Fruit fly (Drosophila melanogaster) whole organism, embryonic: Measurements from ENCODE around the gene mxc.

ENCODE experiments used
- Atf6 ChIP-seq: fragments of 200-800 bp; sonication (Bioruptor generic); IDR thresholded peaks from 2 replicates; pipeline ENCODE4 v1.3.6; 2022; ENCODE audit warnings: missing biosample characterization, missing genetic modification characterization
- Bteb2 ChIP-seq: fragments of 200-800 bp; sonication (Bioruptor generic); optimal IDR thresholded peaks from 2 replicates; lab custom pipeline; 2016; ENCODE audit warnings: missing biosample characterization, missing genetic modification characterization
- CG10274 ChIP-seq: fragments of 200-800 bp; sonication (Bioruptor generic); optimal IDR thresholded peaks from 3 replicates; lab custom pipeline; 2017; ENCODE audit warnings: missing biosample characterization, mild to moderate bottlenecking, missing genetic modification characterization
- CG10959 ChIP-seq: fragments of 200-800 bp; sonication (Bioruptor generic); IDR thresholded peaks from 2 replicates; pipeline ENCODE4 v1.3.6; 2022; ENCODE audit warnings: missing biosample characterization, missing genetic modification characterization
- CG12219 ChIP-seq: fragments of 200-800 bp; sonication (Bioruptor generic); optimal IDR thresholded peaks from 3 replicates; lab custom pipeline; 2018; ENCODE audit warnings: missing biosample characterization, mild to moderate bottlenecking, missing genetic modification characterization
- CG12744 ChIP-seq: fragments of 200-800 bp; sonication (Bioruptor generic); optimal IDR thresholded peaks from 2 replicates; lab custom pipeline; 2016; ENCODE audit warnings: missing biosample characterization, missing genetic modification characterization
- CG14441 ChIP-seq: fragments of 200-800 bp; sonication (Bioruptor generic); IDR thresholded peaks from 2 replicates; pipeline ENCODE4 v1.3.6; 2022; ENCODE audit warnings: missing biosample characterization, missing genetic modification characterization
- CG16813 ChIP-seq: fragments of 200-800 bp; sonication (Bioruptor generic); IDR thresholded peaks from 3 replicates; pipeline ENCODE4 v1.3.6; 2022; ENCODE audit warnings: missing biosample characterization, missing genetic modification characterization; ENCODE audit not compliant: partially characterized antibody
- CG2120 ChIP-seq: fragments of 200-800 bp; sonication (Bioruptor generic); optimal IDR thresholded peaks from 3 replicates; lab custom pipeline; 2016; ENCODE audit warnings: missing biosample characterization, missing genetic modification characterization
- CG2129 ChIP-seq: fragments of 200-800 bp; sonication (Bioruptor generic); IDR thresholded peaks from 2 replicates; pipeline ENCODE4 v1.3.6; 2022; ENCODE audit warnings: missing biosample characterization, missing genetic modification characterization; ENCODE audit not compliant: partially characterized antibody
- CG3281 ChIP-seq: fragments of 200-800 bp; sonication (Bioruptor generic); optimal IDR thresholded peaks from 3 replicates; lab custom pipeline; 2017; ENCODE audit warnings: missing biosample characterization, mild to moderate bottlenecking, missing genetic modification characterization
- CG34376 ChIP-seq: fragments of 200-800 bp; sonication (Bioruptor generic); optimal IDR thresholded peaks from 2 replicates; lab custom pipeline; 2018; ENCODE audit warnings: missing biosample characterization, mild to moderate bottlenecking, missing genetic modification characterization
- CG42726 ChIP-seq: fragments of 200-800 bp; sonication (Bioruptor generic); IDR thresholded peaks from 2 replicates; pipeline ENCODE4 v1.3.6; 2022; ENCODE audit warnings: missing biosample characterization, missing genetic modification characterization; ENCODE audit not compliant: partially characterized antibody
- CG4404 ChIP-seq: fragments of 200-800 bp; sonication (Bioruptor generic); IDR thresholded peaks from 2 replicates; pipeline ENCODE4 v1.3.6; 2022; ENCODE audit warnings: missing biosample characterization, missing genetic modification characterization
- CG4617 ChIP-seq: fragments of 200-800 bp; sonication (Bioruptor generic); optimal IDR thresholded peaks from 3 replicates; lab custom pipeline; 2016; ENCODE audit warnings: missing biosample characterization, missing genetic modification characterization, borderline replicate concordance
- CG5953 ChIP-seq: fragments of 200-800 bp; sonication (Bioruptor generic); IDR thresholded peaks from 2 replicates; pipeline ENCODE4 v1.3.6; 2022; ENCODE audit warnings: missing biosample characterization, missing genetic modification characterization
- CG7372 ChIP-seq: fragments of 200-800 bp; sonication (Bioruptor generic); IDR thresholded peaks from 2 replicates; pipeline ENCODE4 v1.3.6; 2022; ENCODE audit warnings: missing biosample characterization, missing genetic modification characterization
- Chrac-16 ChIP-seq: fragments of 200-800 bp; sonication (Bioruptor generic); optimal IDR thresholded peaks from 3 replicates; lab custom pipeline; 2016; ENCODE audit warnings: missing biosample characterization, missing genetic modification characterization
- Dbx ChIP-seq: fragments of 200-800 bp; sonication (Bioruptor generic); IDR thresholded peaks from 3 replicates; pipeline ENCODE4 v1.3.6; 2022; ENCODE audit warnings: missing biosample characterization, missing genetic modification characterization
- Deaf1 ChIP-seq: fragments of 200-800 bp; optimal IDR thresholded peaks from 3 replicates; lab custom pipeline; 2019; ENCODE audit warnings: missing biosample characterization, mild to moderate bottlenecking, missing genetic modification characterization, moderate library complexity
- Dek ChIP-seq: fragments of 200-800 bp; sonication (Bioruptor generic); optimal IDR thresholded peaks from 3 replicates; lab custom pipeline; 2019; ENCODE audit warnings: missing biosample characterization, mild to moderate bottlenecking, missing genetic modification characterization, moderate library complexity
- ERR ChIP-seq: fragments of 200-800 bp; sonication (Bioruptor generic); optimal IDR thresholded peaks from 2 replicates; lab custom pipeline; 2016; ENCODE audit warnings: missing biosample characterization, missing genetic modification characterization
- H15 ChIP-seq: fragments of 200-800 bp; sonication (Bioruptor generic); IDR thresholded peaks from 3 replicates; pipeline ENCODE4 v1.3.6; 2022; ENCODE audit warnings: missing biosample characterization, missing genetic modification characterization
- HLH4C ChIP-seq: fragments of 200-800 bp; sonication (Bioruptor generic); IDR thresholded peaks from 3 replicates; pipeline ENCODE4 v1.3.6; 2022; ENCODE audit warnings: missing biosample characterization, missing genetic modification characterization; ENCODE audit not compliant: partially characterized antibody
- HmgD ChIP-seq: fragments of 200-800 bp; sonication (Bioruptor generic); optimal IDR thresholded peaks from 3 replicates; lab custom pipeline; 2016; ENCODE audit warnings: missing biosample characterization, missing genetic modification characterization
- Lhr ChIP-seq: fragments of 200-800 bp; sonication (Bioruptor generic); optimal IDR thresholded peaks from 3 replicates; lab custom pipeline; 2017; ENCODE audit warnings: mild to moderate bottlenecking, missing biosample characterization, missing genetic modification reagents, missing genetic modification characterization
- Max ChIP-seq: fragments of 200-800 bp; sonication (Bioruptor generic); optimal IDR thresholded peaks from 2 replicates; lab custom pipeline; 2016; ENCODE audit warnings: missing biosample characterization, mild to moderate bottlenecking, missing genetic modification characterization
- Med ChIP-seq: fragments of 200-800 bp; sonication (Bioruptor generic); peaks from one replicate; lab custom pipeline; 2016; ENCODE audit warnings: missing biosample characterization, missing genetic modification characterization, mild to moderate bottlenecking, inconsistent platforms, moderate library complexity
- NC2β ChIP-seq: fragments of 200-800 bp; sonication (Bioruptor generic); optimal IDR thresholded peaks from 2 replicates; lab custom pipeline; 2016; ENCODE audit warnings: missing biosample characterization, missing genetic modification characterization
- NFAT ChIP-seq: fragments of 200-800 bp; sonication (Bioruptor generic); IDR thresholded peaks from 2 replicates; pipeline ENCODE4 v1.3.6; 2022; ENCODE audit warnings: missing biosample characterization, missing genetic modification characterization
- Nf-YA ChIP-seq: fragments of 200-800 bp; sonication (Bioruptor generic); IDR thresholded peaks from 2 replicates; pipeline ENCODE4 v1.3.6; 2022; ENCODE audit warnings: missing biosample characterization, missing genetic modification characterization
- Side ChIP-seq: fragments of 200-800 bp; sonication (Bioruptor generic); optimal IDR thresholded peaks from 2 replicates; lab custom pipeline; 2016; ENCODE audit warnings: missing biosample characterization, missing genetic modification characterization
- TFAM ChIP-seq: fragments of 200-800 bp; sonication (Bioruptor generic); optimal IDR thresholded peaks from 2 replicates; lab custom pipeline; 2017; ENCODE audit warnings: missing biosample characterization, missing genetic modification characterization, inconsistent platforms
- Trl ChIP-seq, 3 experiments: fragments of >200 bp in 2 of 3; fragments of 200-800 bp in 1 of 3; sonication (Bioruptor generic) in 1 of 3; optimal IDR thresholded peaks; 2 replicates in 1 of 3; 3 replicates in 2 of 3; lab custom pipeline; 2016 to 2017; ENCODE audit warnings: missing biosample characterization in 1 of 3, missing genetic modification characterization in 1 of 3
- Vsx1 ChIP-seq: fragments of 200-800 bp; sonication (Bioruptor generic); optimal IDR thresholded peaks from 2 replicates; lab custom pipeline; 2017; ENCODE audit warnings: missing biosample characterization, mild to moderate bottlenecking, missing genetic modification characterization, missing genetic modification reagents
- abd-A ChIP-seq: fragments of 200-800 bp; sonication (Bioruptor generic); optimal IDR thresholded peaks from 3 replicates; lab custom pipeline; 2019; ENCODE audit warnings: missing biosample characterization, mild to moderate bottlenecking, missing genetic modification characterization, moderate library complexity
- chn ChIP-seq: fragments of 200-800 bp; sonication (Bioruptor generic); optimal IDR thresholded peaks from 2 replicates; lab custom pipeline; 2016; ENCODE audit warnings: missing biosample characterization, missing genetic modification characterization
- corto ChIP-seq: fragments of 200-800 bp; sonication (Bioruptor generic); optimal IDR thresholded peaks from 2 replicates; lab custom pipeline; 2016; ENCODE audit warnings: missing biosample characterization, mild to moderate bottlenecking, missing genetic modification characterization, moderate library complexity
- dpn ChIP-seq, 2 experiments: fragments of 200-800 bp; sonication (Bioruptor generic); optimal IDR thresholded peaks; 3 replicates each; lab custom pipeline; 2016; ENCODE audit warnings: missing biosample characterization in 2 of 2, missing genetic modification characterization in 2 of 2
- fd3F ChIP-seq: fragments of 200-800 bp; sonication (Bioruptor generic); optimal IDR thresholded peaks from 2 replicates; lab custom pipeline; 2018; ENCODE audit warnings: missing biosample characterization, mild to moderate bottlenecking, missing genetic modification characterization, moderate library complexity
- gce ChIP-seq: fragments of 200-800 bp; sonication (Bioruptor generic); IDR thresholded peaks from 3 replicates; pipeline ENCODE4 v1.3.6; 2022; ENCODE audit warnings: missing biosample characterization, missing genetic modification characterization
- gro ChIP-seq: fragments of 200-800 bp; sonication (Bioruptor generic); optimal IDR thresholded peaks from 2 replicates; lab custom pipeline; 2016; ENCODE audit warnings: missing biosample characterization, missing genetic modification characterization
- jing ChIP-seq: fragments of 200-800 bp; sonication (Bioruptor generic); optimal IDR thresholded peaks from 2 replicates; lab custom pipeline; 2018; ENCODE audit warnings: missing biosample characterization, mild to moderate bottlenecking, missing genetic modification characterization
- lov ChIP-seq, 2 experiments: fragments of 200-800 bp in 1 of 2; fragments of >200 bp in 1 of 2; sonication (Bioruptor generic) in 1 of 2; IDR thresholded peaks in 1 of 2; optimal IDR thresholded peaks in 1 of 2; 2 replicates in 1 of 2; 3 replicates in 1 of 2; pipeline versions ENCODE4 v1.3.6 to Lab custom; 2017 to 2022; ENCODE audit warnings: missing biosample characterization in 1 of 2, missing genetic modification characterization in 1 of 2
- run ChIP-seq: fragments of 200-800 bp; sonication (Bioruptor generic); optimal IDR thresholded peaks from 3 replicates; lab custom pipeline; 2018; ENCODE audit warnings: missing biosample characterization, mild to moderate bottlenecking, missing genetic modification characterization
- sd ChIP-seq: fragments of 200-800 bp; sonication (Bioruptor generic); optimal IDR thresholded peaks from 3 replicates; lab custom pipeline; 2018; ENCODE audit warnings: missing biosample characterization, mild to moderate bottlenecking, missing genetic modification characterization, moderate library complexity
- sens-2 ChIP-seq: fragments of 200-800 bp; sonication (Bioruptor generic); IDR thresholded peaks from 2 replicates; pipeline ENCODE4 v1.3.6; 2022; ENCODE audit warnings: missing biosample characterization, missing genetic modification characterization
- sqz ChIP-seq: fragments of 200-800 bp; sonication (Bioruptor generic); optimal IDR thresholded peaks from 3 replicates; lab custom pipeline; 2018; ENCODE audit warnings: missing biosample characterization, mild to moderate bottlenecking, missing genetic modification characterization
- vfl ChIP-seq: fragments of 200-800 bp; sonication (Bioruptor generic); optimal IDR thresholded peaks from 2 replicates; lab custom pipeline; 2016; ENCODE audit warnings: missing biosample characterization, missing genetic modification characterization
- wek ChIP-seq: fragments of 200-800 bp; sonication (Bioruptor generic); optimal IDR thresholded peaks from 3 replicates; lab custom pipeline; 2018; ENCODE audit warnings: missing biosample characterization, mild to moderate bottlenecking, missing genetic modification characterization, moderate library complexity

The mxc gene

DNA sequence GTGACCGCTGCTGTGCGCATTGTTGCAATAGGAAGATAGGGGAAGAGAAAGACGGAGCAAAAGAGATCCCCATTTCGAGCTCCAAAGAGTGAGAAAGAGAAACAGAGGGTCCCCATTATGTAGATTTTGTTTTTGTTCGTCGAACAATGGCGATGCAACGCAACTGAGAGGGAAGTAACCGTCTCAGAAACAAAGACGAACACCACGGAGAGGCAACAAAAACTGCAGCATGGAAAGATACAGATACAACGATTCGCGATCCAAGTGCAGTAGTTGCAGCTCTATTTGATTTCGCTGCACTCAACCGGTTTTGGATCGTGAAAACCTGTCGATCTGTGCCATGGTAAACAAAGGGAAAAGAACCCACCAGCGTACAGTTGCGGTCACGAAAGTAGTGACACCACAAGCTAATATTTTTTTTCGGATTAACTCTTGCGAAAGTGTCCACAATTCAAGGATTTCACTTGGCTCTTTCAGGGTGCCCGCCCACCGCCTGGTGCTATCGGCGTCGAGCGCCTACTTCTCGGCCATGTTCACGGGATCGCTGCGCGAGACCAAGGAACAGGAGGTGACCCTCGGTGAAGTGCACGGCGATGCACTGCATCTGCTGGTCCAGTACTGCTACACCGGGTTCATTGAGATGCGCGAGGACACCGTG lies 8.9 kb upstream of the mxc start (continued):
- TF ChIP-seq H15 (no peak), fd3F (GFP tag; lab: Kevin White, UChicago) (no peak), NC2β (GFP tag; lab: Kevin White, UChicago) (no peak), jing (GFP tag; lab: Kevin White, UChicago) (no peak), sd (tag; lab: Kevin White, UChicago) (no peak), chn (no peak), Bteb2 (GFP tag; lab: Kevin White, UChicago) (no peak), abd-A (tag; lab: Kevin White, UChicago) (no peak), lov (optimal IDR thresholded peaks at IDR 0.05; lab: Kevin White, UChicago) (no peak), lov (GFP tag; IDR thresholded peaks at IDR 0.05; lab: Robert Waterston, UW) (no peak), Trl (optimal IDR thresholded peaks at IDR 0.05; lab: Kevin White, UChicago) (peak in 1 of 2 experiments; percentile 29), Trl (GFP tag; optimal IDR thresholded peaks at IDR 0.05; lab: Kevin White, UChicago) (no peak), Chrac-16 (no peak), CG12219 (no peak), CG2129 (GFP tag; lab: Robert Waterston, UW) (no peak), sens-2 (GFP tag; lab: Robert Waterston, UW) (no peak), gce (GFP tag; lab: Robert Waterston, UW) (no peak), Nf-YA (GFP tag; lab: Robert Waterston, UW) (no peak), HLH4C (GFP tag; lab: Robert Waterston, UW) (no peak), run (tag; lab: Kevin White, UChicago) (no peak), CG10274 (GFP tag; lab: Kevin White, UChicago) (no peak), CG2120 (GFP tag; lab: Kevin White, UChicago) (no peak), CG4404 (GFP tag; lab: Robert Waterston, UW) (no peak), CG42726 (GFP tag; lab: Robert Waterston, UW) (no peak), CG3281 (GFP tag; lab: Kevin White, UChicago) (no peak), ERR (GFP tag; lab: Kevin White, UChicago) (no peak), Med (GFP tag; lab: Kevin White, UChicago) (peak; percentile 70), Dek (tag; lab: Kevin White, UChicago) (no peak), NFAT (GFP tag; lab: Robert Waterston, UW) (no peak), vfl (GFP tag; lab: Kevin White, UChicago) (no peak), Side (no peak), gro (no peak), CG7372 (GFP tag; lab: Robert Waterston, UW) (no peak), dpn (GFP tag; optimal IDR thresholded peaks at IDR 0.05; lab: Kevin White, UChicago) (no peak), CG12744 (GFP tag; lab: Kevin White, UChicago) (no peak), CG4617 (GFP tag; lab: Kevin White, UChicago) (no peak), CG5953 (GFP tag; lab: Robert Waterston, UW) (peak; percentile 56; the same call in 1 of the 2 replicates), CG14441 (GFP tag; lab: Robert Waterston, UW) (0 out of 2 replicates have a peak, but pooled peaks have one; percentile 17), Atf6 (GFP tag; lab: Robert Waterston, UW) (no peak), CG16813 (GFP tag; lab: Robert Waterston, UW) (no peak), Vsx1 (GFP tag; lab: Kevin White, UChicago) (no peak), Lhr (no peak), CG10959 (no peak), Deaf1 (no peak), Max (GFP tag; lab: Kevin White, UChicago) (no peak), sqz (no peak), HmgD (GFP tag; lab: Kevin White, UChicago) (no peak), Dbx (GFP tag; lab: Robert Waterston, UW) (no peak), TFAM (GFP tag; lab: Kevin White, UChicago) (no peak), corto (GFP tag; lab: Kevin White, UChicago) (no peak), CG34376 (GFP tag; lab: Kevin White, UChicago) (no peak), wek (GFP tag; lab: Kevin White, UChicago) (no peak)
